Worm (Caenorhabditis elegans): ENCODE measurements around the gene K01H12.4.

- no peak for TF ChIP-seq ahr-1 (tag; optimal IDR thresholded peaks at IDR 0.05)
- TF ChIP-seq tbx-2 (tag; optimal IDR thresholded peaks at IDR 0.05): no peak
- TF ChIP-seq pag-3 (tag; optimal IDR thresholded peaks at IDR 0.05; ENCODE audit: borderline replicate concordance): no peak
- TF ChIP-seq ztf-16 (tag; optimal IDR thresholded peaks at IDR 0.05): no peak
These were observed 36.3 kb upstream of the K01H12.4 start for ce11 chrIV:9676535-9676934.
